Fruit fly (Drosophila melanogaster): ENCODE results near the gene CG7772.

Gene CG7772

dm6 chrX:17887208-17887627 lies 19.8 kb downstream of the CG7772 start, which contains the start of gene mnb (continued):
- no peak for TF ChIP-seq Vsx1 (GFP tag; optimal IDR thresholded peaks at IDR 0.05)
- TF ChIP-seq Sry-δ (GFP tag; optimal IDR thresholded peaks at IDR 0.05) = peak; percentile 96
- no peak for TF ChIP-seq pan (optimal IDR thresholded peaks at IDR 0.05)
- no peak for TF ChIP-seq pan (GFP tag; optimal IDR thresholded peaks at IDR 0.05 in 1 of 2, IDR thresholded peaks at IDR 0.05 in 1 of 2)
- TF ChIP-seq dimm (GFP tag; IDR thresholded peaks at IDR 0.05) = no peak
- no peak for TF ChIP-seq NC2β (GFP tag; optimal IDR thresholded peaks at IDR 0.05)
- no peak for TF ChIP-seq CG34422 (GFP tag; IDR thresholded peaks at IDR 0.05)
- TF ChIP-seq CG15696 (tag; optimal IDR thresholded peaks at IDR 0.05) = peak; percentile 12
- TF ChIP-seq pnt (GFP tag; optimal IDR thresholded peaks at IDR 0.05) = no peak
- no peak for TF ChIP-seq CG31388 (GFP tag; optimal IDR thresholded peaks at IDR 0.05)
- no peak for TF ChIP-seq zf30C (GFP tag; optimal IDR thresholded peaks at IDR 0.05)
- no peak for TF ChIP-seq peb (GFP tag; IDR thresholded peaks at IDR 0.05)
- TF ChIP-seq Dip3 (GFP tag; optimal IDR thresholded peaks at IDR 0.05) = no peak
- TF ChIP-seq kay (GFP tag; optimal IDR thresholded peaks at IDR 0.05) = no peak
- no peak for TF ChIP-seq pb (GFP tag; optimal IDR thresholded peaks at IDR 0.05)
- peak; percentile 58 for TF ChIP-seq CG9797 (GFP tag; optimal IDR thresholded peaks at IDR 0.05)
- no peak for TF ChIP-seq ssp (GFP tag; IDR thresholded peaks at IDR 0.05)
- TF ChIP-seq Nf-YC (tag; optimal IDR thresholded peaks at IDR 0.05) = peak; percentile 20
- TF ChIP-seq CG15601 (tag; optimal IDR thresholded peaks at IDR 0.05) = peak; percentile 10
- no peak for TF ChIP-seq Elba2 (GFP tag; optimal IDR thresholded peaks at IDR 0.05)
- no peak for TF ChIP-seq cad (GFP tag; optimal IDR thresholded peaks at IDR 0.05)
- TF ChIP-seq CG30020 (tag; optimal IDR thresholded peaks at IDR 0.05) = peak; percentile 1
- TF ChIP-seq CG9437 (GFP tag; optimal IDR thresholded peaks at IDR 0.05) = no peak
- no peak for TF ChIP-seq vvl (GFP tag; IDR thresholded peaks at IDR 0.05)
- TF ChIP-seq CG1832 (GFP tag; optimal IDR thresholded peaks at IDR 0.05) = no peak
- TF ChIP-seq GATAe (GFP tag; conservative IDR thresholded peaks at IDR 0.05) = no peak
- no peak for TF ChIP-seq CG6254 (GFP tag; optimal IDR thresholded peaks at IDR 0.05)
- TF ChIP-seq CG3847 (GFP tag; IDR thresholded peaks at IDR 0.05) = peak; percentile 46; the same call in 1 of the 2 replicates
- no peak for TF ChIP-seq Aef1 (GFP tag; IDR thresholded peaks at IDR 0.05)
- TF ChIP-seq CG17361 (GFP tag; IDR thresholded peaks at IDR 0.05) = no peak
- no peak for TF ChIP-seq CG6654 (GFP tag; optimal IDR thresholded peaks at IDR 0.05)
- TF ChIP-seq Jarid2 (GFP tag; optimal IDR thresholded peaks at IDR 0.05) = no peak
- TF ChIP-seq Ets65A (GFP tag) = peak; percentile 94
- TF ChIP-seq CG9727 (GFP tag; optimal IDR thresholded peaks at IDR 0.05) = no peak
- TF ChIP-seq CG11560 (tag; IDR thresholded peaks at IDR 0.05) = peak; percentile 96
- no peak for TF ChIP-seq Hr39 (optimal IDR thresholded peaks at IDR 0.05)
- TF ChIP-seq Lim3 (GFP tag; IDR thresholded peaks at IDR 0.05) = no peak
- TF ChIP-seq ab (GFP tag; optimal IDR thresholded peaks at IDR 0.05) = no peak
- peak; percentile 6 for TF ChIP-seq tx (GFP tag; optimal IDR thresholded peaks at IDR 0.05)
- peak; percentile 99 for TF ChIP-seq Doc3 (GFP tag; IDR thresholded peaks at IDR 0.05; ENCODE audit: partially characterized antibody)
- no peak for TF ChIP-seq Ssrp (tag; optimal IDR thresholded peaks at IDR 0.05)
- no peak for TF ChIP-seq wor (GFP tag; IDR thresholded peaks at IDR 0.05)
- TF ChIP-seq CG32772 (GFP tag; IDR thresholded peaks at IDR 0.05) = no peak
- no peak for TF ChIP-seq tup (GFP tag; optimal IDR thresholded peaks at IDR 0.05)
- no peak for TF ChIP-seq her (GFP tag; optimal IDR thresholded peaks at IDR 0.05)
- no peak for TF ChIP-seq CG1602 (GFP tag; optimal IDR thresholded peaks at IDR 0.05)
- TF ChIP-seq CG11247 (GFP tag; IDR thresholded peaks at IDR 0.05) = no peak
- no peak for TF ChIP-seq CG1024 (GFP tag; IDR thresholded peaks at IDR 0.05)
- TF ChIP-seq gsb (GFP tag; IDR thresholded peaks at IDR 0.05) = no peak
- no peak for TF ChIP-seq CG10366 (GFP tag; IDR thresholded peaks at IDR 0.05)
- TF ChIP-seq org-1 (GFP tag; optimal IDR thresholded peaks at IDR 0.05) = no peak
- no peak for TF ChIP-seq CG17829 (tag; optimal IDR thresholded peaks at IDR 0.05)
- no peak for TF ChIP-seq nau (GFP tag; optimal IDR thresholded peaks at IDR 0.05)
- TF ChIP-seq emc (GFP tag; optimal IDR thresholded peaks at IDR 0.05) = no peak

Data from whole organism, embryonic.